Fruit fly (Drosophila melanogaster): ENCODE measurements around the gene CCKLR-17D3.

dm6 chrX:18799307-18799855 is 25.6 kb upstream of the CCKLR-17D3 start:
- TF ChIP-seq D1 (tag; optimal IDR thresholded peaks at IDR 0.05) (no peak), CG8301 (tag; optimal IDR thresholded peaks at IDR 0.05) (no peak), CG13204 (GFP tag; optimal IDR thresholded peaks at IDR 0.05) (no peak), CG32121 (GFP tag; IDR thresholded peaks at IDR 0.05) (no peak), CG4496 (GFP tag; IDR thresholded peaks at IDR 0.05) (no peak), CG34367 (tag; optimal IDR thresholded peaks at IDR 0.05) (no peak), Pif1A (GFP tag; optimal IDR thresholded peaks at IDR 0.05) (no peak)
